Worm (Caenorhabditis elegans) whole organism, midembryonic: ENCODE measurements around the gene C14C6.6.

Source experiments
- T22C8.4 ChIP-seq: fragments of 200-800 bp; sonication (Bioruptor generic); IDR thresholded peaks from 2 replicates; pipeline ENCODE4 v1.3.6; 2022; ENCODE audit warnings: missing genetic modification characterization, missing compliant biosample characterization
- flt-1 ChIP-seq: fragments of 200-800 bp; sonication (Bioruptor generic); IDR thresholded peaks from 2 replicates; pipeline ENCODE4 v1.3.6; 2022; ENCODE audit warnings: missing genetic modification characterization, missing compliant biosample characterization
- klf-2 ChIP-seq: fragments of 200-800 bp; sonication (Bioruptor generic); conservative IDR thresholded peaks from 2 replicates; pipeline ENCODE4 v1.3.6; 2022; ENCODE audit warnings: missing genetic modification reagents, missing genetic modification characterization, missing compliant biosample characterization
- ref-1 ChIP-seq: fragments of 200-800 bp; sonication (Bioruptor generic); conservative IDR thresholded peaks from 2 replicates; pipeline ENCODE4 v1.3.6; 2022; ENCODE audit warnings: missing genetic modification reagents, missing genetic modification characterization, missing compliant biosample characterization
- ztf-23 ChIP-seq: fragments of 200-800 bp; sonication (Bioruptor generic); IDR thresholded peaks from 2 replicates; pipeline ENCODE4 v1.3.6; 2022; ENCODE audit warnings: missing genetic modification reagents, missing genetic modification characterization, missing compliant biosample characterization

ce11 chrV:547980-548379 lies at the start of gene C14C6.6:
- TF ChIP-seq ztf-23 (GFP tag; lab: Robert Waterston, UW) (no peak), ref-1 (GFP tag; lab: Robert Waterston, UW) (no peak), klf-2 (GFP tag; lab: Robert Waterston, UW) (no peak), T22C8.4 (GFP tag; lab: Robert Waterston, UW) (no peak), flt-1 (no peak)
